Fruit fly (Drosophila melanogaster): ENCODE results near the gene CG17549.

DNA sequence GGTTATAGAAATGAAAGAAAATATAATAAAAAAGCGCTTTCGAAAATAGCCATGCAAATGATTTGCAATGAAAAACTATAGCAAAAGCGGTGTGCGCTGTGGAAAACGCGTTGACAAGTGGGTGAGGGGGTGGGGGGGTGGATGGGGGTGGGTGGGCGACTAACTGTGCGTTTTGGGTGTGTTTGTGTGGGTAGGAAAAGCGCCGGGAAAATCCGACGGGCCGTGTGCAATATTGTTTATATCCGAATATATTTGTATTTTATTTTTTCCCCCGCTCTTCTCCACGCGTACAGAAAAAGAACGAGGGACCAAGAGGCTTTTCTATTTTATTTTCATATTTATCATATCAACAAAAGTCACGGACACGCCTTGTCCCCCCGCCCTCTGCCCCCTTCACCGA is 16.5 kb upstream of the CG17549 start:
- TF ChIP-seq ss (GFP tag; optimal IDR thresholded peaks at IDR 0.05) (no peak), pdm3 (GFP tag; optimal IDR thresholded peaks at IDR 0.05) (no peak), topi (GFP tag; optimal IDR thresholded peaks at IDR 0.05) (no peak), fkh (GFP tag; optimal IDR thresholded peaks at IDR 0.05) (no peak), CG6808 (GFP tag; optimal IDR thresholded peaks at IDR 0.05) (no peak), Sox102F (GFP tag; optimal IDR thresholded peaks at IDR 0.05) (no peak), fd85E (GFP tag; optimal IDR thresholded peaks at IDR 0.05) (no peak), CG6163 (GFP tag; IDR thresholded peaks at IDR 0.05) (no peak)
